Worm (Caenorhabditis elegans): Measurements from ENCODE around the gene mltn-3.

DNA sequence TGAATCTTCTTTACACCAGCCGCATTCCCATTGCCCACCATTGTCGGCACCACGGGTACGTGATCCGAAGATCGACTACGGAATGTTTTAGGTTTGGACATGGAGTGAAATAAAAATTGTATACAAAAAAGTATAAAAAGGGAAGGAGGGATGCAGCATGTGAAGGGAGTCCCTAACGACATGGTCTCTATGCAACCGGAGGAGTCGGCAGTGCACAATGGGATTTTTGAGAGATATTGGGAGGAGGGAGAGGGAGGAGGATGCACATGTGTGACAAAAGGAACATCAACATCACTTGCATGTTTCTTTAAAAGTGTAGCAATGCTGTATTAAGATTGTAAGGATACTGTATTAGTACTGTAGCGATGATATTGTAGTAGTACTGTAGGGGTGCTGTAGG lies 23.4 kb downstream of the mltn-3 start, which contains the start of gene W07G1.1:
- TF ChIP-seq F10B5.3 (tag; optimal IDR thresholded peaks at IDR 0.05) (no peak), zag-1 (tag; optimal IDR thresholded peaks at IDR 0.05) (no peak), nhr-25 (tag; optimal IDR thresholded peaks at IDR 0.05; ENCODE audit: borderline replicate concordance, insufficient read depth) (no peak), F37D6.2 (tag; optimal IDR thresholded peaks at IDR 0.05) (no peak), cey-2 (tag; optimal IDR thresholded peaks at IDR 0.05; ENCODE audit: borderline replicate concordance, insufficient read depth) (no peak), dpl-1 (GFP tag; optimal IDR thresholded peaks at IDR 0.05) (no peak), ceh-20 (GFP tag; IDR thresholded peaks at IDR 0.05) (no peak), daf-12 (tag; optimal IDR thresholded peaks at IDR 0.05) (no peak), fkh-10 (GFP tag; optimal IDR thresholded peaks at IDR 0.05) (no peak), unc-62 (GFP tag; optimal IDR thresholded peaks at IDR 0.05 in 1 of 2) (peak in 1 of 2 experiments; percentile 15), unc-62 (tag; optimal IDR thresholded peaks at IDR 0.05) (no peak), lin-38 (GFP tag; IDR thresholded peaks at IDR 0.05) (no peak), ztf-11 (tag; optimal IDR thresholded peaks at IDR 0.05) (no peak), snpc-4 (tag; optimal IDR thresholded peaks at IDR 0.05) (no peak), mdl-1 (tag; optimal IDR thresholded peaks at IDR 0.05) (no peak)

Data from whole organism, L4 larva.